Fruit fly (Drosophila melanogaster): ENCODE results near the gene IFT57.

- TF ChIP-seq psq (optimal IDR thresholded peaks at IDR 0.05) (no peak), Myc (optimal IDR thresholded peaks at IDR 0.05) (no peak), ttk (optimal IDR thresholded peaks at IDR 0.05) (no peak), Sin3A (optimal IDR thresholded peaks at IDR 0.05) (no peak), h (optimal IDR thresholded peaks at IDR 0.05) (no peak)
Measured at dm6 chr2L:3490971-3491370, 39.6 kb upstream of the IFT57 start, which contains the start of gene CG15414.
